Worm (Caenorhabditis elegans): ENCODE data around the gene cpin-1.

- TF ChIP-seq unc-39 (tag; optimal IDR thresholded peaks at IDR 0.05) = no peak
- TF ChIP-seq lsy-2 (tag; optimal IDR thresholded peaks at IDR 0.05) = no peak
- no peak for TF ChIP-seq ceh-82 (tag; optimal IDR thresholded peaks at IDR 0.05)
- TF ChIP-seq R02D3.7 (tag; optimal IDR thresholded peaks at IDR 0.05) = no peak
- TF ChIP-seq zag-1 (tag; optimal IDR thresholded peaks at IDR 0.05) = no peak
- no peak for TF ChIP-seq ama-1 (optimal IDR thresholded peaks at IDR 0.05)
Observed at ce11 chrIV:9485040-9485439, 34.6 kb downstream of the cpin-1 start, which contains the start of gene gadr-2.
